Worm (Caenorhabditis elegans): ENCODE measurements around the gene F33A8.4.

DNA sequence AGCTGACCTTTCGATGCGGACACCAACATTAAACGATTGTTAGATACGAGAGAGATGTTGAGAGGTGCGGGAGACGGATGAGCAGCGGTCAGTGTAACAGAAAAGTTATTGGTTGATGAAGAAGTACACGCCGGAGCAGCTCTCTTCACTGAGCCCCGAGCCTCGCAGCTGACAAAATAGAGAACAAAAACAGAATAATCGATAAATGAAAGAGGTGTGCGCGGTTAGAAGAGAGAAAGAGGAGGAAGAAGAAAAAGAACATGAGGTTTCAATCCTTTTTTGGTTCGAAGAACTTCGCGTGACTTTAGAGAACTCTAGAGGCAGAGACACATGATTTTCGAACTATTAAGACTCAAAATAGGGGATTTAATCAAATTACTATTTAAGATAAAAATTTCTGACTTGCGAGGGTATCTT is 7.0 kb downstream of the F33A8.4 start:
- TF ChIP-seq ztf-29 (GFP tag; IDR thresholded peaks at IDR 0.05) (no peak), med-1 (GFP tag; optimal IDR thresholded peaks at IDR 0.05; ENCODE audit: insufficient read depth) (no peak)

All from whole organism, midembryonic.